Fruit fly (Drosophila melanogaster) whole organism, embryonic: ENCODE measurements around the gene CG1764.

Experiments used
- CG14710 ChIP-seq: fragments of 200-800 bp; sonication (Bioruptor generic); optimal IDR thresholded peaks from 3 replicates; lab custom pipeline; 2019; ENCODE audit warnings: missing biosample characterization, mild to moderate bottlenecking, missing genetic modification characterization, moderate library complexity
- CG1602 ChIP-seq: fragments of 200-800 bp; sonication (Bioruptor generic); optimal IDR thresholded peaks from 3 replicates; lab custom pipeline; 2016; ENCODE audit warnings: missing biosample characterization, missing genetic modification characterization
- CG16863 ChIP-seq: fragments of 200-800 bp; sonication (Bioruptor generic); optimal IDR thresholded peaks from 3 replicates; lab custom pipeline; 2016; ENCODE audit warnings: missing biosample characterization, missing genetic modification characterization
- CG2889 ChIP-seq: fragments of 200-800 bp; sonication (Bioruptor generic); IDR thresholded peaks from 3 replicates; pipeline ENCODE4 v1.3.6; 2022; ENCODE audit warnings: missing biosample characterization, missing genetic modification characterization
- ac ChIP-seq: fragments of 200-800 bp; sonication (Bioruptor generic); optimal IDR thresholded peaks from 3 replicates; lab custom pipeline; 2017; ENCODE audit warnings: missing biosample characterization, mild to moderate bottlenecking, missing genetic modification characterization
- esg ChIP-seq: fragments of 200-800 bp; sonication (Bioruptor generic); conservative IDR thresholded peaks from 2 replicates; pipeline ENCODE4 v1.3.6; 2022; ENCODE audit warnings: missing biosample characterization, missing genetic modification characterization
- hbn ChIP-seq: fragments of 200-800 bp; sonication (Bioruptor generic); IDR thresholded peaks from 2 replicates; pipeline ENCODE4 v1.3.6; 2022; ENCODE audit warnings: missing biosample characterization, missing genetic modification characterization; ENCODE audit not compliant: partially characterized antibody
- toy ChIP-seq: fragments of 200-800 bp; sonication (Bioruptor generic); IDR thresholded peaks from 2 replicates; pipeline ENCODE4 v1.3.6; 2022; ENCODE audit warnings: missing biosample characterization, missing genetic modification characterization
- trh ChIP-seq: fragments of 200-800 bp; sonication (Bioruptor generic); optimal IDR thresholded peaks from 2 replicates; lab custom pipeline; 2016; ENCODE audit warnings: missing biosample characterization, missing genetic modification characterization
- twi ChIP-seq: fragments of 200-800 bp; optimal IDR thresholded peaks from 2 replicates; lab custom pipeline; 2019; ENCODE audit warnings: missing biosample characterization, mild to moderate bottlenecking, missing genetic modification characterization, moderate library complexity

DNA sequence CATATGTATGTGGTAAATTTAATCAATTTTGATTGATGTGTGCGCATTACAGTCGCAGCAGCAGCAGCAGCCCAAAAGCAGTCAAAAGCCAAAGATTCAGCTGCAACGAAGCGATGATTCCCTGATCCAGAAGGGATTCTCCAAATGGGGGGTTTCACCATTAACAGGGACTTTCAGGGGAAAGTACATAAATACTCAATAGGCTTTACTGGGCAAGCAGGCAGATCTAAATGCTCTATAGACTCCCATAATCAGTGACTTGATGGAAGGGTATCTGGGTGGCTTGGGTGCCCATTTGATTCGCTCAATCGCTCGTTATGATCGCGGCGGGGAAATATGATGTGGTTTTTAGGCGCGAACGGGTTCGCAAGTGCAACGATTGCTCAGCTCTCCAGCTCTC, 23.1 kb upstream of the CG1764 start:
- TF ChIP-seq hbn (GFP tag; lab: Robert Waterston, UW) = no peak
- TF ChIP-seq CG2889 (GFP tag; lab: Robert Waterston, UW) = no peak
- no peak for TF ChIP-seq esg (GFP tag; lab: Robert Waterston, UW)
- TF ChIP-seq trh (GFP tag; lab: Kevin White, UChicago) = no peak
- TF ChIP-seq ac (GFP tag; lab: Kevin White, UChicago) = no peak
- no peak for TF ChIP-seq twi (tag; lab: Kevin White, UChicago)
- TF ChIP-seq CG14710 (tag; lab: Kevin White, UChicago) = no peak
- TF ChIP-seq CG1602 = no peak
- TF ChIP-seq CG16863 (GFP tag; lab: Kevin White, UChicago) = no peak
- TF ChIP-seq toy = no peak
